Worm (Caenorhabditis elegans): ENCODE measurements around the gene xbx-6.

ce11 chrV:9752918-9753317 is 50.1 kb downstream of the xbx-6 start, which contains the start of gene F58E6.6:
- no peak for TF ChIP-seq pha-4 (tag; optimal IDR thresholded peaks at IDR 0.05)
- TF ChIP-seq unc-62 (GFP tag; optimal IDR thresholded peaks at IDR 0.05) = no peak
- no peak for TF ChIP-seq zfh-2 (GFP tag; conservative IDR thresholded peaks at IDR 0.05)
- TF ChIP-seq bed-1 (GFP tag; IDR thresholded peaks at IDR 0.05) = no peak
- no peak for TF ChIP-seq mcd-1 (GFP tag; IDR thresholded peaks at IDR 0.05)
- TF ChIP-seq dpl-1 (GFP tag; optimal IDR thresholded peaks at IDR 0.05) = no peak
- no peak for TF ChIP-seq snpc-4 (GFP tag; optimal IDR thresholded peaks at IDR 0.05)
- no peak for TF ChIP-seq snpc-4 (tag; optimal IDR thresholded peaks at IDR 0.05)
- TF ChIP-seq F55B11.4 (tag; optimal IDR thresholded peaks at IDR 0.05; ENCODE audit: borderline replicate concordance, insufficient read depth) = no peak
- TF ChIP-seq him-1 (tag; optimal IDR thresholded peaks at IDR 0.05) = no peak
- TF ChIP-seq mel-28 (tag; optimal IDR thresholded peaks at IDR 0.05; ENCODE audit: borderline replicate concordance) = no peak
- TF ChIP-seq aptf-2 (GFP tag; conservative IDR thresholded peaks at IDR 0.05) = no peak
